Fruit fly (Drosophila melanogaster): Measurements from ENCODE around the gene CG2225.

DNA sequence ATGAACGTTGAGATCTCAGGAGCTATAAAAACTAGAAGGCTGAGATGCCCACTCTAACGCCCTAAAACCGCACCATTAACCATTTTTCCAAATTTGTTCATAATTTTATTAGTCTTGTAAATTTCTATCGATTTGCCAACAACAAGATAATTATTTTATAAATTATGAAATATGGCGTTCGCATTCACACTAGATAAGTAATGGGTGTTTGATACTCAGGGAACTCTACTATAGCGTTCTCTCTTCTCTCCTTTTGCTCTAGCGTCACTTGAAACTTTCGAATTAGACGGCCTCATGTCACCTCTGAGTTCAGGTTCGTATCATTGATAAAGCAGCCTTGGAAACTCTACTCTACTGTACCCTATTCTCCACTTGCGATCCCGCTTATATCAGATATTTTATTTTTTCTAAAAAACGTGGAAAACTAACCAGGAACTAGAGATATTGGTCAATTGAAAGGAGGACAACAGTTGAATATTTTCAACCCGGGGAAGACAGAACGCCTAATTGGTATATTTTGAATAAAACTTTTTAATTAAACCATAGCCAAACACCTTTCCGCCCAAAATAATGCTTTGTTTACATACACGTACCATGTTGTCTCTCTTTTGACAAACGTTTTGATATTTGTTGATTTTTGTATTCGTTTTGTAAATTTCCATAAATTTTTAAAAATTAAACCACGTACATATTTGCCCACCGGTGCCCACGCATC lies 5.9 kb upstream of the CG2225 start:
- TF ChIP-seq CG3919 (GFP tag; optimal IDR thresholded peaks at IDR 0.05) = no peak
- no peak for TF ChIP-seq CG4318 (GFP tag; optimal IDR thresholded peaks at IDR 0.05)
- TF ChIP-seq eg (GFP tag; IDR thresholded peaks at IDR 0.05) = no peak
- no peak for TF ChIP-seq dac (GFP tag; optimal IDR thresholded peaks at IDR 0.05)
- TF ChIP-seq topi (GFP tag; optimal IDR thresholded peaks at IDR 0.05) = no peak
